Fruit fly (Drosophila melanogaster) whole organism, adult: ENCODE data around the gene CG42586.

Source experiments
- CG11617 ChIP-seq: fragments of 200-800 bp; sonication (Bioruptor generic); optimal IDR thresholded peaks from 2 replicates; lab custom pipeline; 2017; ENCODE audit warnings: mild to moderate bottlenecking, missing biosample characterization, missing genetic modification reagents, missing genetic modification characterization
- CG12768 ChIP-seq: fragments of 200-800 bp; sonication (Bioruptor generic); optimal IDR thresholded peaks from 2 replicates; lab custom pipeline; 2017; ENCODE audit warnings: missing biosample characterization, missing genetic modification characterization, mild to moderate bottlenecking, moderate library complexity, missing genetic modification reagents
- CG5204 ChIP-seq: fragments of 200-800 bp; sonication (Bioruptor generic); optimal IDR thresholded peaks from 2 replicates; lab custom pipeline; 2016; ENCODE audit warnings: missing biosample characterization, missing genetic modification characterization
- CG7045 ChIP-seq: fragments of 200-800 bp; sonication (Bioruptor generic); optimal IDR thresholded peaks from 2 replicates; lab custom pipeline; 2017; ENCODE audit warnings: missing biosample characterization, mild to moderate bottlenecking, missing genetic modification characterization
- Clk ChIP-seq: fragments of 200-800 bp; sonication (Bioruptor generic); optimal IDR thresholded peaks from 2 replicates; lab custom pipeline; 2017; ENCODE audit warnings: missing biosample characterization, missing genetic modification characterization
- Hr96 ChIP-seq: fragments of 200-800 bp; sonication (Bioruptor generic); optimal IDR thresholded peaks from 2 replicates; lab custom pipeline; 2016; ENCODE audit warnings: missing biosample characterization, missing genetic modification characterization
- bab1 ChIP-seq: fragments of 200-800 bp; sonication (Bioruptor generic); optimal IDR thresholded peaks from 3 replicates; lab custom pipeline; 2019; ENCODE audit warnings: missing biosample characterization, mild to moderate bottlenecking, missing genetic modification characterization, moderate library complexity
- cnc ChIP-seq, 2 experiments: fragments of >200 bp; optimal IDR thresholded peaks; 2 replicates each; lab custom pipeline; 2017
- kay ChIP-seq: fragments of 200-800 bp; sonication (Bioruptor generic); peaks from one replicate; lab custom pipeline; 2016; ENCODE audit warnings: missing biosample characterization, missing genetic modification characterization, borderline replicate concordance
- pad ChIP-seq: fragments of 200-800 bp; sonication (Bioruptor generic); optimal IDR thresholded peaks from 3 replicates; lab custom pipeline; 2017; ENCODE audit warnings: missing biosample characterization, missing genetic modification characterization, mild to moderate bottlenecking, moderate library complexity, missing genetic modification reagents
- tj ChIP-seq: fragments of 200-800 bp; sonication (Bioruptor generic); optimal IDR thresholded peaks from 3 replicates; lab custom pipeline; 2017; ENCODE audit warnings: missing biosample characterization, mild to moderate bottlenecking, missing genetic modification characterization, moderate library complexity
- toe ChIP-seq: fragments of 200-800 bp; sonication (Bioruptor generic); optimal IDR thresholded peaks from 2 replicates; lab custom pipeline; 2016; ENCODE audit warnings: missing biosample characterization, missing genetic modification characterization

DNA sequence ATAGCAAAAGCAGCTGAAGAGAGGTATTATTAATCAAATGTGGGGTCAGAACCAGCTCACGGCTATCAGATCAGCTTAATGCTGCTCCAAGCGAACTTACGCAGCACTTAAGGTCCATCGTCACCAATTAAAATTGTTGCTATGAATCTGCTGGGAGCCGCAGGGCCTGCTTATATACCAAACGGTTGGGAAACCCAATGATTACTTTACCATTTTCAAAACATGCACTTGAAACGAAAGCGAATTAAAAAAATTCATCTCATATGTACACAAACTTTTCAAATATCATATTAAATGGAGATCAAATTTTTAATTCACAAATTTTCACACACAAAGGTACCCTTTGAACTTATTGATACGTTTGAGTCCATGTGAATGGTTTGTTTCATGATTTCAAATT, 3.4 kb upstream of the CG42586 start, which contains the start of gene CG42587:
- TF ChIP-seq bab1 (GFP tag; lab: Kevin White, UChicago), result no peak
- no peak for TF ChIP-seq Clk (GFP tag; lab: Kevin White, UChicago)
- TF ChIP-seq cnc (optimal IDR thresholded peaks at IDR 0.05; lab: Kevin White, UChicago), result no peak
- no peak for TF ChIP-seq kay (GFP tag; lab: Kevin White, UChicago)
- TF ChIP-seq toe (GFP tag; lab: Kevin White, UChicago), result no peak
- TF ChIP-seq CG7045, result no peak
- TF ChIP-seq Hr96 (GFP tag; lab: Kevin White, UChicago), result no peak
- TF ChIP-seq pad (GFP tag; lab: Kevin White, UChicago), result no peak
- TF ChIP-seq CG12768 (GFP tag; lab: Kevin White, UChicago), result no peak
- no peak for TF ChIP-seq CG11617 (GFP tag; lab: Kevin White, UChicago)
- TF ChIP-seq tj (GFP tag; lab: Kevin White, UChicago), result no peak
- TF ChIP-seq CG5204 (GFP tag; lab: Kevin White, UChicago), result no peak
